Worm (Caenorhabditis elegans): ENCODE results near the gene srx-65.

- TF ChIP-seq ZK546.5 (tag; optimal IDR thresholded peaks at IDR 0.05) (no peak), ztf-11 (tag; optimal IDR thresholded peaks at IDR 0.05) (no peak), nhr-111 (GFP tag; optimal IDR thresholded peaks at IDR 0.05) (no peak), nhr-77 (tag; optimal IDR thresholded peaks at IDR 0.05) (no peak), php-3 (GFP tag; IDR thresholded peaks at IDR 0.05) (no peak), nhr-76 (tag; optimal IDR thresholded peaks at IDR 0.05) (no peak), tag-97 (GFP tag; IDR thresholded peaks at IDR 0.05) (no peak), ceh-82 (tag; optimal IDR thresholded peaks at IDR 0.05) (no peak), ama-1 (optimal IDR thresholded peaks at IDR 0.05) (no peak), F44E2.7 (GFP tag; IDR thresholded peaks at IDR 0.05) (no peak), jun-1 (tag; optimal IDR thresholded peaks at IDR 0.05) (no peak), R02D3.7 (tag; optimal IDR thresholded peaks at IDR 0.05) (no peak)
Observed at ce11 chrV:3941860-3942259, 20.1 kb downstream of the srx-65 start, which contains the start of gene cyp-35B2.
